Worm (Caenorhabditis elegans) whole organism, L4 larva: Measurements from ENCODE around the gene glo-4.

Source experiments
- F37D6.2 ChIP-seq: sonication (generic microtip); optimal IDR thresholded peaks from 2 replicates; lab custom pipeline; 2016; ENCODE audit warnings: mild to moderate bottlenecking, missing genetic modification characterization, missing compliant biosample characterization
- spr-3 ChIP-seq: fragments of 200-800 bp; sonication (Bioruptor generic); optimal IDR thresholded peaks from 2 replicates; lab custom pipeline; 2018; ENCODE audit warnings: mild to moderate bottlenecking, missing genetic modification characterization, missing compliant biosample characterization

- TF ChIP-seq F37D6.2 (tag; lab: Kevin White, UChicago) (no peak), spr-3 (no peak)
Observed at ce11 chrV:9220444-9220843, 22.6 kb downstream of the glo-4 start.
